Worm (Caenorhabditis elegans) whole organism, L3 larva: ENCODE measurements around the gene zyx-1.
"Not testable (repeated sequence)": the region's sequence is repeated elsewhere in the genome, so short reads cannot be mapped to it uniquely, and the experiment has no call there.

Experiments
- ceh-82 ChIP-seq: fragments of 150-350 bp; optimal IDR thresholded peaks from 2 replicates; lab custom pipeline; 2014; ENCODE audit warnings: missing biosample characterization, missing genetic modification characterization
- eor-1 ChIP-seq, 2 experiments: fragments of 150-350 bp; optimal IDR thresholded peaks; 2 replicates each; lab custom pipeline; 2014 to 2018; ENCODE audit warnings: missing biosample characterization in 2 of 2, missing genetic modification characterization in 2 of 2
- fkh-10 ChIP-seq: sonication (generic microtip); optimal IDR thresholded peaks from 2 replicates; lab custom pipeline; 2017; ENCODE audit warnings: missing biosample characterization, missing genetic modification reagents, missing genetic modification characterization
- nhr-25 ChIP-seq: sonication (generic microtip); optimal IDR thresholded peaks from 2 replicates; lab custom pipeline; 2017; ENCODE audit warnings: missing biosample characterization, missing genetic modification characterization
- nhr-28 ChIP-seq: fragments of 150-350 bp; optimal IDR thresholded peaks from 2 replicates; lab custom pipeline; 2014; ENCODE audit warnings: missing biosample characterization, missing genetic modification characterization
- skn-1 ChIP-seq: fragments of 150-350 bp; optimal IDR thresholded peaks from 2 replicates; lab custom pipeline; 2014; ENCODE audit warnings: missing biosample characterization, missing genetic modification characterization
- snpc-4 ChIP-seq: fragments of 150-350 bp; optimal IDR thresholded peaks from 2 replicates; lab custom pipeline; 2014; ENCODE audit warnings: missing biosample characterization, missing genetic modification characterization

- TF ChIP-seq ceh-82 (tag; lab: Kevin White, UChicago); nhr-28 (tag; lab: Kevin White, UChicago); snpc-4 (tag; lab: Kevin White, UChicago); skn-1 (tag; lab: Kevin White, UChicago); fkh-10; nhr-25 (tag; lab: Kevin White, UChicago); eor-1 (tag; optimal IDR thresholded peaks at IDR 0.05; lab: Kevin White, UChicago): not testable (repeated sequence)
Measured at ce11 chrII:13082403-13082802, 25.7 kb downstream of the zyx-1 start, which contains the start of gene Y81G3A.6.
